Worm (Caenorhabditis elegans) whole organism, late embryonic: Measurements from ENCODE around the gene F16G10.2.

Source experiments
- ama-1 ChIP-seq: fragments of 150-350 bp; optimal IDR thresholded peaks from 2 replicates; lab custom pipeline; 2014
- ceh-14 ChIP-seq: sonication (generic microtip); optimal IDR thresholded peaks from 2 replicates; lab custom pipeline; 2016; ENCODE audit warnings: missing genotype, missing genetic modification characterization, missing compliant biosample characterization
- elt-2 ChIP-seq: sonication (generic microtip); optimal IDR thresholded peaks from 2 replicates; lab custom pipeline; 2016; ENCODE audit warnings: missing genetic modification reagents, missing genetic modification characterization, missing compliant biosample characterization
- fkh-10 ChIP-seq: fragments of 150-350 bp; optimal IDR thresholded peaks from 2 replicates; lab custom pipeline; 2014; ENCODE audit warnings: missing biosample characterization, missing genetic modification reagents, missing genetic modification characterization
- hlh-8 ChIP-seq: sonication (generic microtip); optimal IDR thresholded peaks from 2 replicates; lab custom pipeline; 2016; ENCODE audit warnings: missing genotype, missing genetic modification characterization, missing compliant biosample characterization
- nfya-1 ChIP-seq: sonication (generic microtip); optimal IDR thresholded peaks from 2 replicates; lab custom pipeline; 2017; ENCODE audit warnings: missing genetic modification characterization, mild to moderate bottlenecking, missing compliant biosample characterization, antibody characterized with exemption, moderate library complexity
- pax-1 ChIP-seq: fragments of 150-350 bp; optimal IDR thresholded peaks from 2 replicates; lab custom pipeline; 2014; ENCODE audit warnings: missing biosample characterization, missing genetic modification characterization
- pha-4 ChIP-seq: fragments of 150-350 bp; optimal IDR thresholded peaks from 2 replicates; lab custom pipeline; 2018; ENCODE audit warnings: missing biosample characterization, missing genetic modification reagents, missing genetic modification characterization
- pqm-1 ChIP-seq: sonication (generic microtip); optimal IDR thresholded peaks from 2 replicates; lab custom pipeline; 2016; ENCODE audit warnings: missing genetic modification characterization, missing compliant biosample characterization
- sox-4 ChIP-seq: sonication (generic microtip); optimal IDR thresholded peaks from 2 replicates; lab custom pipeline; 2017; ENCODE audit warnings: mild to moderate bottlenecking, missing genetic modification characterization, inconsistent platforms, missing compliant biosample characterization
- tbx-2 ChIP-seq: sonication (generic microtip); optimal IDR thresholded peaks from 2 replicates; lab custom pipeline; 2016; ENCODE audit warnings: missing genetic modification characterization, missing compliant biosample characterization
- tbx-7 ChIP-seq: sonication (generic microtip); optimal IDR thresholded peaks from 2 replicates; lab custom pipeline; 2016; ENCODE audit warnings: missing genotype, missing genetic modification characterization, missing compliant biosample characterization
- ztf-16 ChIP-seq: sonication (generic microtip); optimal IDR thresholded peaks from 2 replicates; lab custom pipeline; 2017; ENCODE audit warnings: missing genetic modification characterization, missing compliant biosample characterization

- TF ChIP-seq pqm-1 (tag; lab: Kevin White, UChicago) (no peak), ceh-14 (tag; lab: Kevin White, UChicago) (no peak), pax-1 (tag; lab: Kevin White, UChicago) (no peak), sox-4 (tag; lab: Kevin White, UChicago) (no peak), pha-4 (tag; lab: Kevin White, UChicago) (no peak), ama-1 (lab: Kevin White, UChicago) (no peak), tbx-2 (tag; lab: Kevin White, UChicago) (no peak), ztf-16 (no peak), nfya-1 (tag; lab: Kevin White, UChicago) (no peak), fkh-10 (GFP tag; lab: Kevin White, UChicago) (no peak), hlh-8 (tag; lab: Kevin White, UChicago) (no peak), tbx-7 (tag; lab: Kevin White, UChicago) (no peak), elt-2 (no peak)
These were observed 3.0 kb upstream of the F16G10.2 start, which contains the start of gene F16G10.3 for ce11 chrII:2372090-2372489.
